Fruit fly (Drosophila melanogaster): ENCODE measurements around the gene TwdlE.

DNA sequence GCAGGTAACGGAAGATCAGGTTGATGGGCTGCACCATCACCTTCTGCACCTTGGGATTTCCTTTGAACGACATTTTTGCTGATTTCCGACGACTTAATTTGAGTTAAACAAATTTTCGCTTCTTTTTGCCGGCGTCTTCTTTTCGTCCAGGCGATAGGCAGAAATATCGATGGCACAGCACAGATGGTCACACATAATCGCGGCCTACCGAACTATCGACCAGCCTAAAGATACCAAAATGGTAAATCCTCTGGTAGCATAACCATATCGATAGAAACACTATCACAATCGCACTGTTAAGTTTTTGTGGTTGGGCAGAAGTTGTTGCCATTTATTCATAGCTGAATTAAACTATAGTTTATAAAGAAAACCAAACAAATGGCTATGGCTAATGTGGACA lies 24.6 kb upstream of the TwdlE start, which contains the start of the genes SmE and CG34132:
- no peak for TF ChIP-seq Gug (GFP tag; IDR thresholded peaks at IDR 0.05)
- no peak for TF ChIP-seq svp (GFP tag)
- TF ChIP-seq acj6 (GFP tag; optimal IDR thresholded peaks at IDR 0.05), result no peak
- no peak for TF ChIP-seq CG6854 (GFP tag; optimal IDR thresholded peaks at IDR 0.05)
- no peak for TF ChIP-seq fkh (GFP tag; optimal IDR thresholded peaks at IDR 0.05)
- TF ChIP-seq Hr4 (GFP tag; optimal IDR thresholded peaks at IDR 0.05), result no peak

Measured in whole organism, prepupa.